Worm (Caenorhabditis elegans) whole organism, late embryonic: ENCODE measurements around the gene wrt-3.

Source experiments
- C08G9.2 ChIP-seq: sonication (generic microtip); optimal IDR thresholded peaks from 2 replicates; lab custom pipeline; 2016; ENCODE audit warnings: mild to moderate bottlenecking, missing genetic modification characterization, moderate library complexity, missing compliant biosample characterization
- C38D4.7 ChIP-seq: fragments of 200-800 bp; sonication (Bioruptor generic); optimal IDR thresholded peaks from 2 replicates; lab custom pipeline; 2018; ENCODE audit warnings: mild to moderate bottlenecking, missing genetic modification characterization, moderate library complexity, missing compliant biosample characterization
- K09A11.1 ChIP-seq: sonication (generic microtip); optimal IDR thresholded peaks from 2 replicates; lab custom pipeline; 2017; ENCODE audit warnings: antibody characterized with exemption, mild to moderate bottlenecking, missing genetic modification characterization, missing compliant biosample characterization; ENCODE audit not compliant: insufficient read depth
- T23F11.4 ChIP-seq: fragments of 200-800 bp; sonication (Bioruptor generic); optimal IDR thresholded peaks from 2 replicates; lab custom pipeline; 2018; ENCODE audit warnings: mild to moderate bottlenecking, missing genetic modification characterization, missing compliant biosample characterization
- ahr-1 ChIP-seq: sonication (generic microtip); optimal IDR thresholded peaks from 2 replicates; lab custom pipeline; 2016; ENCODE audit warnings: missing genetic modification characterization, missing compliant biosample characterization
- ceh-24 ChIP-seq: sonication (generic microtip); optimal IDR thresholded peaks from 2 replicates; lab custom pipeline; 2016; ENCODE audit warnings: mild to moderate bottlenecking, missing genetic modification characterization, missing compliant biosample characterization
- ceh-31 ChIP-seq: sonication (generic microtip); optimal IDR thresholded peaks from 2 replicates; lab custom pipeline; 2016; ENCODE audit warnings: missing genetic modification characterization, missing compliant biosample characterization
- ceh-34 ChIP-seq: sonication (generic microtip); optimal IDR thresholded peaks from 2 replicates; lab custom pipeline; 2016; ENCODE audit warnings: mild to moderate bottlenecking, missing genetic modification characterization, missing compliant biosample characterization
- ceh-48 ChIP-seq: sonication (generic microtip); optimal IDR thresholded peaks from 2 replicates; lab custom pipeline; 2016; ENCODE audit warnings: missing genetic modification characterization, inconsistent platforms, missing compliant biosample characterization
- ceh-6 ChIP-seq: fragments of 200-800 bp; sonication (Bioruptor generic); optimal IDR thresholded peaks from 2 replicates; lab custom pipeline; 2018; ENCODE audit warnings: mild to moderate bottlenecking, missing genetic modification characterization, missing compliant biosample characterization
- dmd-4 ChIP-seq: sonication (generic microtip); optimal IDR thresholded peaks from 2 replicates; lab custom pipeline; 2016; ENCODE audit warnings: borderline replicate concordance, missing genetic modification characterization, missing compliant biosample characterization
- dve-1 ChIP-seq: sonication (generic microtip); optimal IDR thresholded peaks from 2 replicates; lab custom pipeline; 2017; ENCODE audit warnings: antibody characterized with exemption, mild to moderate bottlenecking, missing genetic modification characterization, missing compliant biosample characterization
- elt-2 ChIP-seq: sonication (generic microtip); optimal IDR thresholded peaks from 2 replicates; lab custom pipeline; 2016; ENCODE audit warnings: missing genetic modification reagents, missing genetic modification characterization, missing compliant biosample characterization
- elt-4 ChIP-seq: sonication (generic microtip); optimal IDR thresholded peaks from 2 replicates; lab custom pipeline; 2016; ENCODE audit warnings: missing genetic modification characterization, missing compliant biosample characterization
- eyg-1 ChIP-seq: sonication (generic microtip); optimal IDR thresholded peaks from 2 replicates; lab custom pipeline; 2016; ENCODE audit warnings: missing genotype, missing genetic modification characterization, missing compliant biosample characterization
- fax-1 ChIP-seq: sonication (generic microtip); optimal IDR thresholded peaks from 2 replicates; lab custom pipeline; 2016; ENCODE audit warnings: missing genotype, missing genetic modification characterization, missing compliant biosample characterization
- hlh-30 ChIP-seq: sonication (generic microtip); optimal IDR thresholded peaks from 2 replicates; lab custom pipeline; 2017; ENCODE audit warnings: antibody characterized with exemption, missing genetic modification characterization, missing compliant biosample characterization; ENCODE audit not compliant: insufficient read depth
- lim-6 ChIP-seq: sonication (generic microtip); optimal IDR thresholded peaks from 2 replicates; lab custom pipeline; 2016; ENCODE audit warnings: missing genetic modification characterization, missing compliant biosample characterization
- madf-2 ChIP-seq: sonication (generic microtip); optimal IDR thresholded peaks from 2 replicates; lab custom pipeline; 2017; ENCODE audit warnings: missing genetic modification characterization, missing compliant biosample characterization
- mec-3 ChIP-seq: sonication (generic microtip); optimal IDR thresholded peaks from 2 replicates; lab custom pipeline; 2016; ENCODE audit warnings: borderline replicate concordance, missing genetic modification characterization, missing compliant biosample characterization
- odd-2 ChIP-seq: sonication (generic microtip); optimal IDR thresholded peaks from 2 replicates; lab custom pipeline; 2017; ENCODE audit warnings: antibody characterized with exemption, mild to moderate bottlenecking, missing genetic modification characterization, missing compliant biosample characterization
- pax-1 ChIP-seq: fragments of 150-350 bp; optimal IDR thresholded peaks from 2 replicates; lab custom pipeline; 2014; ENCODE audit warnings: missing biosample characterization, missing genetic modification characterization
- pha-2 ChIP-seq: sonication (generic microtip); optimal IDR thresholded peaks from 2 replicates; lab custom pipeline; 2017; ENCODE audit warnings: mild to moderate bottlenecking, missing genetic modification characterization, missing compliant biosample characterization
- pqm-1 ChIP-seq: sonication (generic microtip); optimal IDR thresholded peaks from 2 replicates; lab custom pipeline; 2016; ENCODE audit warnings: missing genetic modification characterization, missing compliant biosample characterization
- pros-1 ChIP-seq: fragments of 150-350 bp; optimal IDR thresholded peaks from 2 replicates; lab custom pipeline; 2014; ENCODE audit warnings: missing biosample characterization, missing genetic modification reagents, missing genetic modification characterization
- ref-2 ChIP-seq: sonication (generic microtip); optimal IDR thresholded peaks from 2 replicates; lab custom pipeline; 2016; ENCODE audit warnings: missing genetic modification characterization, missing compliant biosample characterization
- sdc-2 ChIP-seq: sonication (generic microtip); optimal IDR thresholded peaks from 2 replicates; lab custom pipeline; 2016; ENCODE audit warnings: missing genotype, missing genetic modification characterization, missing compliant biosample characterization
- sox-2 ChIP-seq: fragments of 200-800 bp; sonication (Bioruptor generic); IDR thresholded peaks from 2 replicates; pipeline ENCODE4 v1.3.6; 2022; ENCODE audit warnings: missing genetic modification reagents, missing genetic modification characterization, missing compliant biosample characterization
- syd-9 ChIP-seq: sonication (generic microtip); optimal IDR thresholded peaks from 2 replicates; lab custom pipeline; 2016; ENCODE audit warnings: mild to moderate bottlenecking, missing genetic modification characterization, moderate library complexity, missing compliant biosample characterization
- tbx-2 ChIP-seq: sonication (generic microtip); optimal IDR thresholded peaks from 2 replicates; lab custom pipeline; 2016; ENCODE audit warnings: missing genetic modification characterization, missing compliant biosample characterization

Gene wrt-3

ce11 chrIV:9510439-9510838, 33.2 kb upstream of the wrt-3 start, which contains the start of gene C33A12.4:
TSS of gene C33A12.4 (minus strand) at chrIV:9510569.
- no peak for TF ChIP-seq tbx-2 (tag; lab: Kevin White, UChicago)
- TF ChIP-seq C08G9.2 (tag; lab: Kevin White, UChicago), result no peak
- TF ChIP-seq dve-1 (tag; lab: Kevin White, UChicago), result no peak
- TF ChIP-seq, all 69 proteins: peak for 0

DNA sequence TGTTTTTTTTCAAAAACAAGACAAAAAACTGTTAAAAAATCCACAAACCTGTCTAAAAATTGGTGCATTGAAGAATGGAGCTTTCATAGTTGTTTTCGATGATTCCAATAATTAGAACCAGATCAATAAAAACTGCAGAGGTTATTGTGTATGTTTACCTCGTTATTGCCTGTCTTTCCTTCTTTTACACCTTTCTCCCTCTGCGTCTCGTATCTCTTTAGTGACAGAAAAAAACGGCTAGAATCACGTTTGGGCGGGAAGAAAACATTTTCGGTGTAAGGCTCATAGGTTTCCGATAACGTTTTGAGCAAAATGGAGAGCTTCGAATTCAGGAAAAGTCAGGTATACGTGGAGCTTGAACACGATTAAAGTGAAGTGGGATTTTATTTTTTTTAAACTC, 31.4 kb upstream of the wrt-3 start, which contains the start of gene ethe-1:
ethe-1 (minus strand) TSS at position 150 of the 400 bp plus-strand sequence.
- TF ChIP-seq sox-2 (GFP tag; lab: Robert Waterston, UW) (no peak), eyg-1 (no peak), ceh-34 (tag; lab: Kevin White, UChicago) (no peak), dve-1 (tag; lab: Kevin White, UChicago) (no peak), fax-1 (tag; lab: Kevin White, UChicago) (no peak)

- TF ChIP-seq pros-1 (tag; lab: Kevin White, UChicago) (no peak), elt-4 (no peak), mec-3 (tag; lab: Kevin White, UChicago) (no peak), lim-6 (no peak), sdc-2 (no peak), pha-2 (no peak)
Observed at ce11 chrIV:9506251-9506650, 29.0 kb upstream of the wrt-3 start, which contains the start of gene ttr-9. TSS of gene ttr-9 (minus strand) at chrIV:9506351.

DNA sequence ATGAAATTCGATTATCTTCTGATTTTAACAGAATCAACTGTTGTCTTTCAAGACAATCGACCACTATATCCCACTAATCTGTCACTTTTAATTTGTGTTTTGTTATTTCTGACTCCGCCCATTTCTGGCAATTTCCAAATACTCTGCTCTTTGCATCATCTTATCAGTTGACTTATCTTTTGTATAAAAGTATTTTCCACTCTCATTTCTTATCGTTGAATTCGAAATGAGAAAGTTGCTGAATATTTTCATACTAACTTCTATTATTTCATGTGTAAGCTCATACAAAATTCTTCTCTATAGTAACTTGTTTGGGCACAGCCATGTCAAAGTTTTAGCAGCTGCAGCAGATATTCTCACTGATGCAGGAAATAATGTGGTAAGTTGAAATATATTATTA, 22.8 kb upstream of the wrt-3 start, which contains the start of gene ugt-21:
ugt-21 (plus strand) TSS at position 212 of the 400 bp plus-strand sequence.
- TF ChIP-seq C38D4.7 (GFP tag; lab: Kevin White, UChicago), result no peak
- TF ChIP-seq elt-2 (tag; lab: Kevin White, UChicago), result peak; percentile 22

- TF ChIP-seq T23F11.4 (GFP tag; lab: Kevin White, UChicago) (no peak), ref-2 (tag; lab: Kevin White, UChicago) (no peak), fax-1 (tag; lab: Kevin White, UChicago) (no peak), pqm-1 (tag; lab: Kevin White, UChicago) (no peak), odd-2 (tag; lab: Kevin White, UChicago) (no peak), lim-6 (no peak), syd-9 (tag; lab: Kevin White, UChicago) (no peak), mec-3 (tag; lab: Kevin White, UChicago) (no peak), ceh-31 (no peak)
- TF ChIP-seq, all 69 proteins: peak for 0
Observed at ce11 chrIV:9499636-9500035, 22.4 kb upstream of the wrt-3 start.

DNA sequence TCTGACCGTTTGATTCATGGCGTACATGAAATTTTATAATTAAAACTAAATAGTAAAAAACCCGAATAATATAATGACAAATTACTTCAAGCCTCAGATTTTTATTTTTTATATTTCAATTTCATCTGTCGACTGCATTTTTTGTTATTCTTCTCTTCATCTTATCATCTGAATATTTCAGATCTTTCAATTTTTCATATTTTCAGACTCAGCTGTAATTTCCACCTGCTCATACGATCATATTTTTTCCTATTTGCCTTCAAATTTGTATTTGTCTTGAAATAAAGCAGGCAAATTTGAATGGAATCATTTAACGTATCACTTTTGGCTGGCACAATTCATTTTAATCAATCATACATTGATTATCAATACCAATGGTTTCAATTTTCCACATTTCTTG, 20.8 kb upstream of the wrt-3 start, which contains the start of gene sru-4:
sru-4 (plus strand) TSS at position 301 of the 400 bp plus-strand sequence.
- TF ChIP-seq pax-1 (tag; lab: Kevin White, UChicago) (no peak), ceh-6 (GFP tag; lab: Kevin White, UChicago) (no peak), hlh-30 (tag; lab: Kevin White, UChicago) (no peak), odd-2 (tag; lab: Kevin White, UChicago) (no peak), ahr-1 (tag; lab: Kevin White, UChicago) (no peak), madf-2 (no peak), dmd-4 (tag; lab: Kevin White, UChicago) (no peak), K09A11.1 (no peak), ceh-48 (tag; lab: Kevin White, UChicago) (no peak), ceh-24 (tag; lab: Kevin White, UChicago) (no peak)
